Worm (Caenorhabditis elegans): ENCODE measurements around the gene C14A4.8.

Gene C14A4.8

ce11 chrII:10547803-10548693 lies 49.9 kb downstream of the C14A4.8 start:
- TF ChIP-seq zip-11 (GFP tag; IDR thresholded peaks at IDR 0.05) (0 out of 2 replicates have a peak, but pooled peaks have one; percentile 15), snpc-1.2 (GFP tag; IDR thresholded peaks at IDR 0.05) (peak; percentile 56; the same call in 1 of the 2 replicates), daf-12 (tag; optimal IDR thresholded peaks at IDR 0.05) (no peak), daf-16 (GFP tag; optimal IDR thresholded peaks at IDR 0.05) (no peak), daf-16 (tag; optimal IDR thresholded peaks at IDR 0.05) (peak; percentile 14), madf-5 (GFP tag; IDR thresholded peaks at IDR 0.05) (peak in 1 of 2 experiments; percentile 2; a peak in 1 of 4 replicates), ama-1 (optimal IDR thresholded peaks at IDR 0.05) (peak; percentile 73), set-16 (GFP tag; IDR thresholded peaks at IDR 0.05) (no peak), hlh-30 (tag; optimal IDR thresholded peaks at IDR 0.05; ENCODE audit: insufficient read depth) (peak; percentile 91), vab-7 (GFP tag; IDR thresholded peaks at IDR 0.05) (peak; percentile 53; the same call in 1 of the 2 replicates), saeg-2 (GFP tag; IDR thresholded peaks at IDR 0.05) (no peak), dmd-8 (GFP tag; IDR thresholded peaks at IDR 0.05) (no peak), Y75B8A.6 (GFP tag; IDR thresholded peaks at IDR 0.05) (peak; percentile 33; the same call in 1 of the 2 replicates), nhr-48 (tag; optimal IDR thresholded peaks at IDR 0.05) (no peak), ces-1 (GFP tag; optimal IDR thresholded peaks at IDR 0.05) (no peak), lin-13 (GFP tag; optimal IDR thresholded peaks at IDR 0.05) (peak; percentile 31), lin-1 (GFP tag; IDR thresholded peaks at IDR 0.05) (no peak), aha-1 (tag) (peak; percentile 98), nhr-28 (tag; optimal IDR thresholded peaks at IDR 0.05) (peak; percentile 50), dve-1 (tag; optimal IDR thresholded peaks at IDR 0.05; ENCODE audit: insufficient read depth) (peak; percentile 30), tra-1 (GFP tag; IDR thresholded peaks at IDR 0.05) (0 out of 2 replicates have a peak, but pooled peaks have one; percentile 14), lsy-2 (tag; optimal IDR thresholded peaks at IDR 0.05) (no peak), nhr-237 (tag; optimal IDR thresholded peaks at IDR 0.05) (no peak), dpl-1 (GFP tag; optimal IDR thresholded peaks at IDR 0.05) (no peak), Y48G9A.11 (GFP tag; IDR thresholded peaks at IDR 0.05) (no peak), mxl-3 (GFP tag; optimal IDR thresholded peaks at IDR 0.05) (no peak), pqm-1 (tag; optimal IDR thresholded peaks at IDR 0.05) (no peak), daf-8 (GFP tag; IDR thresholded peaks at IDR 0.05) (no peak), sdz-12 (GFP tag; optimal IDR thresholded peaks at IDR 0.05) (no peak), nhr-41 (GFP tag; IDR thresholded peaks at IDR 0.05) (peak; percentile 58; the same call in 1 of the 2 replicates), lin-15B (tag; optimal IDR thresholded peaks at IDR 0.05) (no peak), dmd-9 (GFP tag; IDR thresholded peaks at IDR 0.05) (no peak), ceh-28 (tag; optimal IDR thresholded peaks at IDR 0.05) (no peak), mep-1 (tag; optimal IDR thresholded peaks at IDR 0.05) (peak; percentile 34), zfp-3 (GFP tag; conservative IDR thresholded peaks at IDR 0.05) (0 out of 2 replicates have a peak, but pooled peaks have one; percentile 22), rbr-2 (tag; optimal IDR thresholded peaks at IDR 0.05) (no peak), madf-9 (GFP tag; conservative IDR thresholded peaks at IDR 0.05) (0 out of 2 replicates have a peak, but pooled peaks have one; percentile 23), F26F4.8 (GFP tag; conservative IDR thresholded peaks at IDR 0.05) (no peak), D1046.2 (GFP tag; IDR thresholded peaks at IDR 0.05) (no peak), lim-7 (GFP tag; IDR thresholded peaks at IDR 0.05) (peak; percentile 69), tag-97 (GFP tag; IDR thresholded peaks at IDR 0.05) (no peak), arid-1 (GFP tag; conservative IDR thresholded peaks at IDR 0.05) (no peak), hlh-11 (tag; optimal IDR thresholded peaks at IDR 0.05) (peak; percentile 49), ceh-20 (GFP tag; IDR thresholded peaks at IDR 0.05) (no peak), dmd-6 (GFP tag; IDR thresholded peaks at IDR 0.05) (peak; percentile 21), duxl-1 (tag; optimal IDR thresholded peaks at IDR 0.05; ENCODE audit: poor library complexity) (no peak), unc-130 (GFP tag; optimal IDR thresholded peaks at IDR 0.05) (no peak), Y105C5A.15 (GFP tag; IDR thresholded peaks at IDR 0.05) (peak; percentile 63; the same call in 1 of the 2 replicates), F37D6.2 (tag; optimal IDR thresholded peaks at IDR 0.05) (no peak)

All from whole organism, L4 larva.